Fruit fly (Drosophila melanogaster): ENCODE results near the gene Ten-m.

The Ten-m gene

dm6 chr3L:22316913-22317312, 90.8 kb downstream of the Ten-m start:
- TF ChIP-seq Vsx2 (GFP tag; optimal IDR thresholded peaks at IDR 0.05; ENCODE audit: partially characterized antibody) (no peak), psq (GFP tag; optimal IDR thresholded peaks at IDR 0.05) (no peak), Rel (GFP tag; optimal IDR thresholded peaks at IDR 0.05) (no peak), Rel (tag; optimal IDR thresholded peaks at IDR 0.05) (no peak), tai (GFP tag; optimal IDR thresholded peaks at IDR 0.05) (no peak), N (GFP tag; optimal IDR thresholded peaks at IDR 0.05) (no peak), Abd-B (GFP tag; optimal IDR thresholded peaks at IDR 0.05) (no peak), usp (GFP tag; optimal IDR thresholded peaks at IDR 0.05) (no peak), Sp1 (GFP tag; optimal IDR thresholded peaks at IDR 0.05) (no peak), rgr (GFP tag; optimal IDR thresholded peaks at IDR 0.05) (no peak), OdsH (GFP tag; optimal IDR thresholded peaks at IDR 0.05) (no peak), ey (GFP tag; optimal IDR thresholded peaks at IDR 0.05) (no peak), br (GFP tag; optimal IDR thresholded peaks at IDR 0.05) (no peak), sage (GFP tag; optimal IDR thresholded peaks at IDR 0.05) (no peak), dmrt93B (GFP tag; optimal IDR thresholded peaks at IDR 0.05) (no peak), dsf (GFP tag; optimal IDR thresholded peaks at IDR 0.05; ENCODE audit: borderline replicate concordance) (no peak), Hnf4 (GFP tag; optimal IDR thresholded peaks at IDR 0.05) (no peak), HLH106 (tag; optimal IDR thresholded peaks at IDR 0.05) (no peak), Mio (GFP tag; optimal IDR thresholded peaks at IDR 0.05) (no peak)

dm6 chr3L:22287994-22288766, 119.5 kb downstream of the Ten-m start, which contains the start of the genes Hem and IleRS:
Gene Hem (minus strand): TSS chr3L:22288195.
Gene IleRS (plus strand): TSS chr3L:22288665.
- TF ChIP-seq br (GFP tag; optimal IDR thresholded peaks at IDR 0.05) (no peak), sv (GFP tag; optimal IDR thresholded peaks at IDR 0.05) (peak; percentile 79), Rel (GFP tag; optimal IDR thresholded peaks at IDR 0.05) (no peak), Rel (tag; optimal IDR thresholded peaks at IDR 0.05) (peak; percentile 44), brk (GFP tag; optimal IDR thresholded peaks at IDR 0.05) (no peak), dsf (GFP tag; optimal IDR thresholded peaks at IDR 0.05; ENCODE audit: borderline replicate concordance) (peak; percentile 75), sage (GFP tag; optimal IDR thresholded peaks at IDR 0.05) (peak; percentile 52), h (GFP tag; optimal IDR thresholded peaks at IDR 0.05) (peak; percentile 82), Myc (optimal IDR thresholded peaks at IDR 0.05) (no peak), tai (GFP tag; optimal IDR thresholded peaks at IDR 0.05) (no peak), Hr83 (GFP tag; optimal IDR thresholded peaks at IDR 0.05; ENCODE audit: poor library complexity, severe bottlenecking) (peak; percentile 55), Jra (GFP tag; optimal IDR thresholded peaks at IDR 0.05) (peak; percentile 79), Sp1 (GFP tag; optimal IDR thresholded peaks at IDR 0.05) (peak; percentile 87), jim (GFP tag; optimal IDR thresholded peaks at IDR 0.05) (no peak), rgr (GFP tag; optimal IDR thresholded peaks at IDR 0.05) (peak; percentile 92), usp (GFP tag; optimal IDR thresholded peaks at IDR 0.05) (no peak), Abd-B (GFP tag; optimal IDR thresholded peaks at IDR 0.05) (no peak), N (GFP tag; optimal IDR thresholded peaks at IDR 0.05) (no peak), ey (GFP tag; optimal IDR thresholded peaks at IDR 0.05) (peak; percentile 81), OdsH (GFP tag; optimal IDR thresholded peaks at IDR 0.05) (peak; percentile 83), Vsx2 (GFP tag; optimal IDR thresholded peaks at IDR 0.05; ENCODE audit: partially characterized antibody) (no peak), Hnf4 (GFP tag; optimal IDR thresholded peaks at IDR 0.05) (peak; percentile 89), GATAd (GFP tag; optimal IDR thresholded peaks at IDR 0.05) (peak; percentile 65), psq (GFP tag; optimal IDR thresholded peaks at IDR 0.05) (peak; percentile 84), CrebA (GFP tag; optimal IDR thresholded peaks at IDR 0.05; ENCODE audit: borderline replicate concordance) (no peak), HLH106 (tag; optimal IDR thresholded peaks at IDR 0.05) (peak; percentile 86), Dif (GFP tag; optimal IDR thresholded peaks at IDR 0.05; ENCODE audit: partially characterized antibody) (no peak), foxo (GFP tag; optimal IDR thresholded peaks at IDR 0.05) (peak in 1 of 2 experiments; percentile 91), dmrt93B (GFP tag; optimal IDR thresholded peaks at IDR 0.05) (no peak), dl (GFP tag; optimal IDR thresholded peaks at IDR 0.05; ENCODE audit: insufficient read depth in 1 of 2, partially characterized antibody in 2 of 2) (no peak), woc (GFP tag; optimal IDR thresholded peaks at IDR 0.05) (peak; percentile 52), CG9705 (GFP tag; optimal IDR thresholded peaks at IDR 0.05) (peak; percentile 74), Mio (GFP tag; optimal IDR thresholded peaks at IDR 0.05) (no peak), Hr78 (GFP tag; optimal IDR thresholded peaks at IDR 0.05) (no peak), fru (GFP tag; optimal IDR thresholded peaks at IDR 0.05) (peak; percentile 84), Dfd (GFP tag; optimal IDR thresholded peaks at IDR 0.05) (no peak), CG32264 (GFP tag; optimal IDR thresholded peaks at IDR 0.05) (peak; percentile 39), pan (optimal IDR thresholded peaks at IDR 0.05) (no peak), lola (GFP tag; optimal IDR thresholded peaks at IDR 0.05) (no peak)
